Worm (Caenorhabditis elegans) whole organism, early embryonic: ENCODE results near the gene gcy-7.

Experiments used
- B0310.2 ChIP-seq: sonication (generic microtip); optimal IDR thresholded peaks from 2 replicates; lab custom pipeline; 2016; ENCODE audit warnings: mild to moderate bottlenecking, missing genetic modification characterization, missing compliant biosample characterization
- F13C5.2 ChIP-seq: sonication (generic microtip); optimal IDR thresholded peaks from 2 replicates; lab custom pipeline; 2017; ENCODE audit warnings: mild to moderate bottlenecking, missing genetic modification characterization, inconsistent platforms, missing compliant biosample characterization
- aly-1 ChIP-seq: sonication (generic microtip); optimal IDR thresholded peaks from 2 replicates; lab custom pipeline; 2016; ENCODE audit warnings: missing genetic modification characterization, missing compliant biosample characterization
- ama-1 ChIP-seq: fragments of 150-350 bp; optimal IDR thresholded peaks from 2 replicates; lab custom pipeline; 2014
- ceh-13 ChIP-seq: fragments of 200-800 bp; sonication (Bioruptor generic); optimal IDR thresholded peaks from 2 replicates; lab custom pipeline; 2018; ENCODE audit warnings: mild to moderate bottlenecking, missing genetic modification characterization, missing compliant biosample characterization
- ceh-36 ChIP-seq: sonication (generic microtip); optimal IDR thresholded peaks from 2 replicates; lab custom pipeline; 2016; ENCODE audit warnings: missing genetic modification characterization, inconsistent platforms, missing compliant biosample characterization
- ets-7 ChIP-seq: sonication (generic microtip); optimal IDR thresholded peaks from 2 replicates; lab custom pipeline; 2016; ENCODE audit warnings: missing genotype, missing genetic modification characterization, missing compliant biosample characterization
- flt-1 ChIP-seq: fragments of 200-800 bp; sonication (Bioruptor generic); IDR thresholded peaks from 2 replicates; pipeline ENCODE4 v1.3.6; 2022; ENCODE audit warnings: missing genetic modification characterization, missing compliant biosample characterization
- hmbx-1 ChIP-seq: sonication (generic microtip); optimal IDR thresholded peaks from 2 replicates; lab custom pipeline; 2016; ENCODE audit warnings: mild to moderate bottlenecking, missing genetic modification characterization, missing compliant biosample characterization
- hmg-4 ChIP-seq: fragments of 200-800 bp; sonication (Bioruptor generic); optimal IDR thresholded peaks from 2 replicates; lab custom pipeline; 2018; ENCODE audit warnings: mild to moderate bottlenecking, missing genetic modification characterization, missing compliant biosample characterization
- hnd-1 ChIP-seq: sonication (generic microtip); optimal IDR thresholded peaks from 2 replicates; lab custom pipeline; 2016; ENCODE audit warnings: missing genetic modification characterization, missing compliant biosample characterization
- pes-1 ChIP-seq: fragments of 200-800 bp; sonication (Bioruptor generic); IDR thresholded peaks from 2 replicates; pipeline ENCODE4 v1.3.6; 2022; ENCODE audit warnings: missing genetic modification reagents, missing genetic modification characterization, missing compliant biosample characterization
- scrt-1 ChIP-seq: fragments of 200-800 bp; sonication (Bioruptor generic); IDR thresholded peaks from 2 replicates; pipeline ENCODE4 v1.3.6; 2022; ENCODE audit warnings: missing genetic modification characterization, missing compliant biosample characterization
- sea-1 ChIP-seq: fragments of 200-800 bp; sonication (Bioruptor generic); conservative IDR thresholded peaks from 2 replicates; pipeline ENCODE4 v1.3.6; 2022; ENCODE audit warnings: missing genetic modification characterization, missing compliant biosample characterization
- tbx-11 ChIP-seq: fragments of 200-800 bp; sonication (Bioruptor generic); IDR thresholded peaks from 2 replicates; pipeline ENCODE4 v1.3.6; 2022; ENCODE audit warnings: missing genetic modification characterization, missing compliant biosample characterization
- tbx-37 ChIP-seq: fragments of 200-800 bp; sonication (Bioruptor generic); conservative IDR thresholded peaks from 2 replicates; pipeline ENCODE4 v1.3.6; 2022; ENCODE audit warnings: missing genetic modification reagents, missing genetic modification characterization, missing compliant biosample characterization
- tra-4 ChIP-seq: sonication (generic microtip); optimal IDR thresholded peaks from 2 replicates; lab custom pipeline; 2017; ENCODE audit warnings: missing genetic modification characterization, missing compliant biosample characterization

Gene gcy-7

ce11 chrV:8410406-8410805 lies 23.2 kb downstream of the gcy-7 start, which contains the start of gene F52E1.2:
F52E1.2 (plus strand) TSS chrV:8410595.
- TF ChIP-seq hmbx-1 (no peak), hnd-1 (no peak), tbx-11 (GFP tag; lab: Robert Waterston, UW) (no peak), tbx-37 (no peak), hmg-4 (no peak), F13C5.2 (no peak), ceh-36 (tag; lab: Kevin White, UChicago) (no peak), tra-4 (tag; lab: Kevin White, UChicago) (no peak), flt-1 (GFP tag; lab: Robert Waterston, UW) (no peak), B0310.2 (tag; lab: Kevin White, UChicago) (no peak), scrt-1 (no peak), pes-1 (GFP tag; lab: Robert Waterston, UW) (no peak)

- TF ChIP-seq hmg-4 (no peak), hmbx-1 (no peak), ceh-36 (tag; lab: Kevin White, UChicago) (no peak), sea-1 (GFP tag; lab: Robert Waterston, UW) (no peak), tra-4 (tag; lab: Kevin White, UChicago) (no peak), ets-7 (no peak), hnd-1 (no peak), tbx-11 (GFP tag; lab: Robert Waterston, UW) (no peak), aly-1 (tag; lab: Kevin White, UChicago) (no peak)
Observed at ce11 chrV:8413432-8414021, 26.4 kb downstream of the gcy-7 start, which contains the start of gene vha-18. vha-18 (minus strand) TSS chrV:8413482.

ce11 chrV:8414036-8414728 lies 27.0 kb downstream of the gcy-7 start, which contains the start of gene pos-1:
pos-1 (plus strand) TSS chrV:8414086.
- TF ChIP-seq F13C5.2 (no peak), hmg-4 (no peak), aly-1 (tag; lab: Kevin White, UChicago) (no peak), flt-1 (GFP tag; lab: Robert Waterston, UW) (no peak), pes-1 (GFP tag; lab: Robert Waterston, UW) (no peak), tbx-37 (no peak), ets-7 (no peak), hmbx-1 (no peak), scrt-1 (no peak), tbx-11 (GFP tag; lab: Robert Waterston, UW) (no peak), ceh-13 (GFP tag; lab: Kevin White, UChicago) (no peak), ama-1 (lab: Kevin White, UChicago) (no peak), ceh-36 (tag; lab: Kevin White, UChicago) (no peak), B0310.2 (tag; lab: Kevin White, UChicago) (no peak), sea-1 (GFP tag; lab: Robert Waterston, UW) (no peak), hnd-1 (no peak), tra-4 (tag; lab: Kevin White, UChicago) (no peak)

- no peak for TF ChIP-seq aly-1 (tag; lab: Kevin White, UChicago)
- TF ChIP-seq ceh-36 (tag; lab: Kevin White, UChicago): no peak
- no peak for TF ChIP-seq F13C5.2
- TF ChIP-seq tra-4 (tag; lab: Kevin White, UChicago): no peak
- no peak for TF ChIP-seq B0310.2 (tag; lab: Kevin White, UChicago)
- TF ChIP-seq hmg-4: no peak
- no peak for TF ChIP-seq hnd-1
- no peak for TF ChIP-seq flt-1 (GFP tag; lab: Robert Waterston, UW)
- TF ChIP-seq sea-1 (GFP tag; lab: Robert Waterston, UW): no peak
- TF ChIP-seq tbx-11 (GFP tag; lab: Robert Waterston, UW): no peak
- TF ChIP-seq ama-1 (lab: Kevin White, UChicago): no peak
- TF ChIP-seq hmbx-1: no peak
- TF ChIP-seq ets-7: no peak
- no peak for TF ChIP-seq tbx-37
- no peak for TF ChIP-seq pes-1 (GFP tag; lab: Robert Waterston, UW)
- no peak for TF ChIP-seq ceh-13 (GFP tag; lab: Kevin White, UChicago)
- no peak for TF ChIP-seq scrt-1
Observed at ce11 chrV:8415113-8415530, 28.0 kb downstream of the gcy-7 start.

ce11 chrV:8417271-8417670 lies 30.1 kb downstream of the gcy-7 start:
- TF ChIP-seq ceh-36 (tag; lab: Kevin White, UChicago) (no peak), tbx-37 (no peak), hmbx-1 (no peak), flt-1 (GFP tag; lab: Robert Waterston, UW) (no peak), F13C5.2 (no peak), pes-1 (GFP tag; lab: Robert Waterston, UW) (no peak), ets-7 (no peak), ama-1 (lab: Kevin White, UChicago) (no peak), hmg-4 (no peak), hnd-1 (no peak), tbx-11 (GFP tag; lab: Robert Waterston, UW) (no peak), ceh-13 (GFP tag; lab: Kevin White, UChicago) (no peak), aly-1 (tag; lab: Kevin White, UChicago) (no peak), tra-4 (tag; lab: Kevin White, UChicago) (no peak), sea-1 (GFP tag; lab: Robert Waterston, UW) (no peak), scrt-1 (no peak), B0310.2 (tag; lab: Kevin White, UChicago) (no peak)

- TF ChIP-seq aly-1 (tag; lab: Kevin White, UChicago) (no peak), sea-1 (GFP tag; lab: Robert Waterston, UW) (no peak), hnd-1 (no peak), B0310.2 (tag; lab: Kevin White, UChicago) (no peak), ceh-13 (GFP tag; lab: Kevin White, UChicago) (no peak), tbx-11 (GFP tag; lab: Robert Waterston, UW) (no peak), flt-1 (GFP tag; lab: Robert Waterston, UW) (no peak), ama-1 (lab: Kevin White, UChicago) (no peak), F13C5.2 (no peak), ets-7 (no peak), tbx-37 (no peak), hmbx-1 (no peak), tra-4 (tag; lab: Kevin White, UChicago) (no peak), scrt-1 (no peak), hmg-4 (no peak), pes-1 (GFP tag; lab: Robert Waterston, UW) (no peak)
Observed at ce11 chrV:8424840-8425814, 38.0 kb downstream of the gcy-7 start.
